Worm (Caenorhabditis elegans) whole organism, L2 larva: ENCODE data around the gene clec-1.

ENCODE experiments used
- F13H6.1 ChIP-seq: sonication (generic microtip); optimal IDR thresholded peaks from 2 replicates; lab custom pipeline; 2016; ENCODE audit warnings: missing genetic modification characterization, missing compliant biosample characterization
- fos-1 ChIP-seq: fragments of 150-350 bp; optimal IDR thresholded peaks from 2 replicates; lab custom pipeline; 2014; ENCODE audit warnings: missing biosample characterization, missing genetic modification characterization
- mdl-1 ChIP-seq, 2 experiments: fragments of 150-350 bp in 1 of 2; sonication (generic microtip) in 1 of 2; optimal IDR thresholded peaks; 2 replicates each; lab custom pipeline; 2017; ENCODE audit warnings: missing biosample characterization in 2 of 2, missing genetic modification characterization in 2 of 2
- unc-62 ChIP-seq: fragments of 150-350 bp; optimal IDR thresholded peaks from 2 replicates; lab custom pipeline; 2014; ENCODE audit warnings: missing biosample characterization, missing genetic modification reagents, missing genetic modification characterization
- ztf-4 ChIP-seq: fragments of 150-350 bp; optimal IDR thresholded peaks from 2 replicates; lab custom pipeline; 2014; ENCODE audit warnings: missing biosample characterization, missing genetic modification characterization

- no peak for TF ChIP-seq unc-62 (GFP tag; lab: Kevin White, UChicago)
- no peak for TF ChIP-seq fos-1 (tag; lab: Kevin White, UChicago)
- TF ChIP-seq F13H6.1 (tag; lab: Kevin White, UChicago): no peak
- TF ChIP-seq mdl-1 (tag; optimal IDR thresholded peaks at IDR 0.05; lab: Kevin White, UChicago): no peak
- no peak for TF ChIP-seq ztf-4 (tag; lab: Kevin White, UChicago)
Measured at ce11 chrV:5722093-5722492, 22.1 kb downstream of the clec-1 start.
